Worm (Caenorhabditis elegans) whole organism, L4/young adult: ENCODE results near the gene K09C8.7.

ENCODE experiments used
- W03F9.2 ChIP-seq: fragments of 150-350 bp; optimal IDR thresholded peaks from 2 replicates; lab custom pipeline; 2014; ENCODE audit warnings: missing biosample characterization, missing genetic modification characterization
- dao-5 ChIP-seq: sonication (generic microtip); optimal IDR thresholded peaks from 2 replicates; lab custom pipeline; 2016; ENCODE audit warnings: missing genotype, missing genetic modification characterization, moderate library complexity, missing compliant biosample characterization
- him-1 ChIP-seq: sonication (generic microtip); optimal IDR thresholded peaks from 2 replicates; lab custom pipeline; 2016; ENCODE audit warnings: missing genotype, missing genetic modification reagents, missing genetic modification characterization, missing compliant biosample characterization

DNA sequence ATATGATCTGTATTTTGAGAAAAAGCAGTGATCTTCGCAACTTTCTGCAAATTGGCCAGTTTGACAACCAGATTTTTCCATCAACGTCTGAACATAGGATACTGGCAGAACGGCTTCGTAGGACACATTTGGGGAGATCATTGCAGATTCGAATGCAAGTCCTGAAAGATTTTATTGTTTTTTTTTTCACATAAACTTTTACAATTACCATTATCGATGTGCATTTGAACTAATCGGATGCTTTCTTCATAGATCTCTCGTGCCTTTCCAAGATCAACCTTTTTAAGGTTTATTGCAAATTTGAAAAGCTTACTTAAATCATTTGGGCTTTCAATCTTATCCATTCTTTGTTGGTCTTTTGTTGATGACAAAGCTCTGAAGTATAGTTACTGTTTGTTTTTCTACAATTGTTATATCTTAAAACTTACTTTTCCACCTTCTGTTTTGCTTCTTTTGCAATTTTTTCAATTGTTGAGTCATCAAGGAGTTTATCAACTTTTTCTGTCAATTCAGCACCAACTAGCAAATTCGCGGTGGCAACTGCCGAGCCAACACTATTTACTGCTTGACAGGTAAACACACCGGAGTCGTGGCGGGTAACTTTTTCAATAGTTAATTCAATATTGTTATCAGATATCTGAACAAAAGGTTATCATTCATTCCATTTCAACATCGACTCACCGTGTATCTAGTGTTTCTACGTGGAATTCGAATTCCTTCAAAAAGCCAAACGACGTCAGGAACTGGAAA, 25.4 kb upstream of the K09C8.7 start:
- TF ChIP-seq him-1 (tag; lab: Kevin White, UChicago) = no peak
- no peak for TF ChIP-seq dao-5 (tag; lab: Kevin White, UChicago)
- TF ChIP-seq W03F9.2 (tag; lab: Kevin White, UChicago) = no peak
